Worm (Caenorhabditis elegans): ENCODE data around the gene F38A6.4.

F38A6.4 gene

DNA sequence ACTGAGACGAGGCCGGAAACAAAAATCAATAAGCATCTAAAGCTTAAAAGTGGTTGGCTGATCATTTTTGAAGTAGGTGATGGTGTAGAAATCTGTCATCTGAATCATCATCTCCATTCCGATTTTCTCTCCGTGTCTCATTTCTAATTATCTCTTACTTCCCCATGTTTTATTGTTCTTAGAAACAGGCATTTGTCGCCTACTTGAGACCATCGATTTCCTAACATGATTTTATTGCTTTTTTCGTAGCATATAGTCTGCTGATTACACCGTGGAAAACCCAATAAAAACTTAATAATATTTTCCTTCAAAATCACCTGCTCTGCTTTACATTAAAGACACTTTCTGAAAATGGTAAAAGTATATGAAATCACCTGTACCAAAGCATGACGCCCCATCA, at the start of gene F38A6.4:
F38A6.4 (minus strand) TSS at position 101 of the 400 bp plus-strand sequence.
- TF ChIP-seq K02D7.2 (tag; optimal IDR thresholded peaks at IDR 0.05): no peak
- TF ChIP-seq hlh-30 (tag; optimal IDR thresholded peaks at IDR 0.05; ENCODE audit: insufficient read depth): no peak
- TF ChIP-seq ceh-19 (GFP tag; optimal IDR thresholded peaks at IDR 0.05): no peak
- no peak for TF ChIP-seq pha-4 (tag; optimal IDR thresholded peaks at IDR 0.05)
- no peak for TF ChIP-seq C08G9.2 (tag; optimal IDR thresholded peaks at IDR 0.05)
- TF ChIP-seq elt-2 (tag; optimal IDR thresholded peaks at IDR 0.05): no peak

- TF ChIP-seq hlh-15 (tag; optimal IDR thresholded peaks at IDR 0.05) (no peak), mec-3 (tag; optimal IDR thresholded peaks at IDR 0.05; ENCODE audit: borderline replicate concordance) (no peak), pat-9 (tag; optimal IDR thresholded peaks at IDR 0.05) (no peak), ets-4 (tag; optimal IDR thresholded peaks at IDR 0.05) (no peak), ceh-18 (tag; optimal IDR thresholded peaks at IDR 0.05) (no peak), eyg-1 (tag; optimal IDR thresholded peaks at IDR 0.05) (no peak), ref-2 (tag; optimal IDR thresholded peaks at IDR 0.05) (no peak), che-1 (tag; optimal IDR thresholded peaks at IDR 0.05) (no peak), elt-2 (tag; optimal IDR thresholded peaks at IDR 0.05) (no peak), zip-5 (tag; optimal IDR thresholded peaks at IDR 0.05) (no peak), ahr-1 (tag; optimal IDR thresholded peaks at IDR 0.05) (no peak), C38D4.7 (GFP tag; optimal IDR thresholded peaks at IDR 0.05) (no peak), ceh-24 (tag; optimal IDR thresholded peaks at IDR 0.05) (no peak), ama-1 (optimal IDR thresholded peaks at IDR 0.05) (no peak), gmeb-2 (tag; optimal IDR thresholded peaks at IDR 0.05) (no peak), sox-4 (tag; optimal IDR thresholded peaks at IDR 0.05) (no peak), ceh-30 (tag; optimal IDR thresholded peaks at IDR 0.05) (no peak), lim-6 (tag; optimal IDR thresholded peaks at IDR 0.05) (no peak)
Observed at ce11 chrV:20820033-20820432, 44.9 kb upstream of the F38A6.4 start, which contains the start of gene T03D8.6. T03D8.6 (minus strand) TSS chrV:20820330.

ce11 chrV:20815842-20816241, 40.7 kb upstream of the F38A6.4 start, which contains the start of gene sshk-1:
sshk-1 (plus strand) TSS chrV:20816142.
- TF ChIP-seq syd-9 (tag; optimal IDR thresholded peaks at IDR 0.05) (no peak), unc-3 (GFP tag; conservative IDR thresholded peaks at IDR 0.05) (no peak), unc-3 (tag; optimal IDR thresholded peaks at IDR 0.05) (no peak), hlh-6 (tag; optimal IDR thresholded peaks at IDR 0.05) (no peak), che-1 (tag; optimal IDR thresholded peaks at IDR 0.05) (no peak), ceh-24 (tag; optimal IDR thresholded peaks at IDR 0.05) (no peak), ztf-16 (tag; optimal IDR thresholded peaks at IDR 0.05) (no peak), npax-4 (tag; optimal IDR thresholded peaks at IDR 0.05) (no peak), pqm-1 (tag; optimal IDR thresholded peaks at IDR 0.05) (no peak), nfya-1 (tag; optimal IDR thresholded peaks at IDR 0.05) (no peak), unc-55 (GFP tag; optimal IDR thresholded peaks at IDR 0.05) (no peak), ceh-19 (GFP tag; optimal IDR thresholded peaks at IDR 0.05) (no peak), F13H6.1 (tag; optimal IDR thresholded peaks at IDR 0.05) (no peak), madf-2 (tag; optimal IDR thresholded peaks at IDR 0.05) (no peak), elt-4 (tag; optimal IDR thresholded peaks at IDR 0.05) (no peak), lin-11 (tag; optimal IDR thresholded peaks at IDR 0.05) (no peak), fax-1 (tag; optimal IDR thresholded peaks at IDR 0.05) (no peak)

- TF ChIP-seq nhr-11 (tag; optimal IDR thresholded peaks at IDR 0.05) (no peak), hlh-15 (tag; optimal IDR thresholded peaks at IDR 0.05) (no peak), pqm-1 (tag; optimal IDR thresholded peaks at IDR 0.05) (no peak), K02D7.2 (tag; optimal IDR thresholded peaks at IDR 0.05) (no peak), ceh-9 (tag; optimal IDR thresholded peaks at IDR 0.05) (no peak), ceh-31 (tag; optimal IDR thresholded peaks at IDR 0.05) (no peak), eyg-1 (tag; optimal IDR thresholded peaks at IDR 0.05) (no peak), lim-6 (tag; optimal IDR thresholded peaks at IDR 0.05) (no peak), madf-2 (tag; optimal IDR thresholded peaks at IDR 0.05) (no peak), dve-1 (tag; optimal IDR thresholded peaks at IDR 0.05) (no peak), sox-4 (tag; optimal IDR thresholded peaks at IDR 0.05) (no peak), ceh-48 (tag; optimal IDR thresholded peaks at IDR 0.05) (no peak), K09A11.1 (tag; optimal IDR thresholded peaks at IDR 0.05; ENCODE audit: insufficient read depth) (no peak), hlh-30 (tag; optimal IDR thresholded peaks at IDR 0.05; ENCODE audit: insufficient read depth) (no peak), mec-3 (tag; optimal IDR thresholded peaks at IDR 0.05; ENCODE audit: borderline replicate concordance) (no peak), che-1 (tag; optimal IDR thresholded peaks at IDR 0.05) (no peak), unc-42 (tag; optimal IDR thresholded peaks at IDR 0.05) (no peak), pax-1 (tag; optimal IDR thresholded peaks at IDR 0.05) (no peak), sdc-2 (tag; optimal IDR thresholded peaks at IDR 0.05) (no peak), lin-11 (tag; optimal IDR thresholded peaks at IDR 0.05) (no peak)
Observed at ce11 chrV:20814424-20814823, 39.3 kb upstream of the F38A6.4 start, which contains the start of gene Y44A6D.7. Y44A6D.7 (plus strand) TSS chrV:20814724.
